Fruit fly (Drosophila melanogaster) whole organism, pupa: Measurements from ENCODE around the gene mRpL22.
A peak's percentile ranks its signal among the peaks of the same experiment; 100 is the strongest.

Experiments used
- CG10348 ChIP-seq: fragments of 200-800 bp; sonication (Bioruptor generic); IDR thresholded peaks from 2 replicates; pipeline ENCODE4 v1.3.6; 2022; ENCODE audit warnings: missing biosample characterization, missing genetic modification characterization
- CG12605 ChIP-seq: fragments of 200-800 bp; sonication (Bioruptor generic); IDR thresholded peaks from 2 replicates; pipeline ENCODE4 v1.3.6; 2022; ENCODE audit warnings: missing biosample characterization, missing genetic modification characterization
- CG13204 ChIP-seq: fragments of 200-800 bp; sonication (Bioruptor generic); optimal IDR thresholded peaks from 2 replicates; lab custom pipeline; 2018; ENCODE audit warnings: missing biosample characterization, mild to moderate bottlenecking, missing genetic modification characterization, moderate library complexity
- CG14655 ChIP-seq: fragments of 200-800 bp; sonication (Bioruptor generic); optimal IDR thresholded peaks from 3 replicates; lab custom pipeline; 2017; ENCODE audit warnings: mild to moderate bottlenecking, missing biosample characterization, missing genetic modification reagents, missing genetic modification characterization
- CG15710 ChIP-seq: fragments of 200-800 bp; sonication (Bioruptor generic); optimal IDR thresholded peaks from 2 replicates; lab custom pipeline; 2018; ENCODE audit warnings: missing biosample characterization, mild to moderate bottlenecking, missing genetic modification characterization, moderate library complexity
- CG17806 ChIP-seq: fragments of 200-800 bp; sonication (Bioruptor generic); optimal IDR thresholded peaks from 2 replicates; lab custom pipeline; 2018; ENCODE audit warnings: missing biosample characterization, mild to moderate bottlenecking, missing genetic modification characterization, moderate library complexity
- CG32121 ChIP-seq: fragments of 200-800 bp; sonication (Bioruptor generic); IDR thresholded peaks from 2 replicates; pipeline ENCODE4 v1.3.6; 2022; ENCODE audit warnings: missing biosample characterization, missing genetic modification characterization
- CG34367 ChIP-seq: fragments of 200-800 bp; sonication (Bioruptor generic); optimal IDR thresholded peaks from 2 replicates; lab custom pipeline; 2018; ENCODE audit warnings: missing biosample characterization, mild to moderate bottlenecking, missing genetic modification characterization
- CG4496 ChIP-seq: fragments of 200-800 bp; sonication (Bioruptor generic); IDR thresholded peaks from 3 replicates; pipeline ENCODE4 v1.3.6; 2022; ENCODE audit warnings: missing biosample characterization, missing genetic modification characterization
- CG8159 ChIP-seq: fragments of 200-800 bp; sonication (Bioruptor generic); optimal IDR thresholded peaks from 3 replicates; lab custom pipeline; 2018; ENCODE audit warnings: missing biosample characterization, mild to moderate bottlenecking, missing genetic modification characterization, moderate library complexity
- CG8301 ChIP-seq: fragments of 200-800 bp; sonication (Bioruptor generic); optimal IDR thresholded peaks from 2 replicates; lab custom pipeline; 2018; ENCODE audit warnings: missing biosample characterization, mild to moderate bottlenecking, missing genetic modification characterization
- CG9948 ChIP-seq: fragments of 200-800 bp; sonication (Bioruptor generic); optimal IDR thresholded peaks from 2 replicates; lab custom pipeline; 2018; ENCODE audit warnings: missing biosample characterization, mild to moderate bottlenecking, missing genetic modification characterization, moderate library complexity
- D1 ChIP-seq: fragments of 200-800 bp; sonication (Bioruptor generic); optimal IDR thresholded peaks from 2 replicates; lab custom pipeline; 2018; ENCODE audit warnings: missing biosample characterization, mild to moderate bottlenecking, missing genetic modification characterization, moderate library complexity
- EcR ChIP-seq: fragments of 200-800 bp; sonication (Bioruptor generic); optimal IDR thresholded peaks from 3 replicates; lab custom pipeline; 2019; ENCODE audit warnings: missing biosample characterization, missing genetic modification characterization, mild to moderate bottlenecking, moderate library complexity, missing genetic modification reagents
- Ets98B ChIP-seq: fragments of 200-800 bp; sonication (Bioruptor generic); IDR thresholded peaks from 2 replicates; pipeline ENCODE4 v1.3.6; 2022; ENCODE audit warnings: missing biosample characterization, missing genetic modification characterization
- Pif1A ChIP-seq: fragments of 200-800 bp; sonication (Bioruptor generic); optimal IDR thresholded peaks from 3 replicates; lab custom pipeline; 2016; ENCODE audit warnings: missing biosample characterization, missing genetic modification characterization
- Pif1B ChIP-seq: fragments of 200-800 bp; sonication (Bioruptor generic); optimal IDR thresholded peaks from 3 replicates; lab custom pipeline; 2016; ENCODE audit warnings: missing biosample characterization, missing genetic modification characterization
- Snoo ChIP-seq: fragments of 200-800 bp; sonication (Bioruptor generic); optimal IDR thresholded peaks from 3 replicates; lab custom pipeline; 2017; ENCODE audit warnings: missing biosample characterization, mild to moderate bottlenecking, missing genetic modification characterization, inconsistent platforms
- fd96Ca ChIP-seq: fragments of 200-800 bp; sonication (Bioruptor generic); IDR thresholded peaks from 3 replicates; pipeline ENCODE4 v1.3.6; 2022; ENCODE audit warnings: missing biosample characterization, missing genetic modification characterization
- gl ChIP-seq: fragments of 200-800 bp; sonication (Bioruptor generic); optimal IDR thresholded peaks from 2 replicates; lab custom pipeline; 2018; ENCODE audit warnings: missing biosample characterization, mild to moderate bottlenecking, missing genetic modification characterization
- rn ChIP-seq: fragments of 200-800 bp; sonication (Bioruptor generic); IDR thresholded peaks from 2 replicates; pipeline ENCODE4 v1.3.6; 2022; ENCODE audit warnings: missing biosample characterization, missing genetic modification characterization

The mRpL22 gene

dm6 chrX:16783141-16783715 is 505 bp upstream of the mRpL22 start, which contains the start of gene if:
if (minus strand) TSS chrX:16783434.
- TF ChIP-seq CG12605 (GFP tag; lab: Robert Waterston, UW), result peak; percentile 22; the same call in 1 of the 2 replicates
- TF ChIP-seq CG14655 (GFP tag; lab: Kevin White, UChicago), result no peak
- TF ChIP-seq CG8159 (tag; lab: Kevin White, UChicago), result no peak
- no peak for TF ChIP-seq Ets98B (GFP tag; lab: Robert Waterston, UW)

- TF ChIP-seq CG34367 (tag; lab: Kevin White, UChicago) (no peak), fd96Ca (no peak), CG15710 (tag; lab: Kevin White, UChicago) (no peak), Pif1A (no peak), CG4496 (GFP tag; lab: Robert Waterston, UW) (no peak), CG32121 (GFP tag; lab: Robert Waterston, UW) (no peak), D1 (tag; lab: Kevin White, UChicago) (no peak), EcR (no peak), Pif1B (no peak), Snoo (no peak), CG14655 (GFP tag; lab: Kevin White, UChicago) (no peak)
Measured at dm6 chrX:16786860-16787415, 3.2 kb downstream of the mRpL22 start, which contains the start of the genes CG9609 and Sap30. CG9609 (minus strand) TSS chrX:16787008. Sap30 (plus strand) TSS chrX:16787283.

DNA sequence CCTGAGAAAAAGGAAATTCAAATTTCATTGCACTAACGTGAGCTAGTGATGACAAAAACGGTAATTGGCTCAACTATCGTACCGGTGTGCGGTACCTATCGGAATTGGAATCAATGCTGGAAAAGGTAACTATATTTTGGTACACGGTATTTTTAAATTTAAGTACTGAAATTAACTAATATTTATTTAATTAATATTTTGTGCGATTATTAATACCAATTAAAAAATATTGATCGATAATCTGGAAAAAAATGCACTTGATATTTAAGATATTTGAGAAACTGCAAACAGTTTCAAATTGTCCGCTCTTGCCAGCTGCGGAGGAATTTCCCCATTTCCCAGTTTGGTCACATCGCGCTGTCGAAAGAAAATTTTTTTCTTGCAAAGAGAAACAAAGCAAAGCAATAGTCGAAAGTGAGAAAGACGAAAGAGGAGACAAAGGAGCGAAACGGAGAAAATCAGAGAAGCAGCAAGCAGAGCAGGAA is 3.7 kb downstream of the mRpL22 start:
- TF ChIP-seq Pif1B, result no peak
- no peak for TF ChIP-seq EcR
- 0 out of 2 replicates have a peak, but pooled peaks have one; percentile 5 for TF ChIP-seq Ets98B (GFP tag; lab: Robert Waterston, UW)
- TF ChIP-seq fd96Ca, result no peak
- TF ChIP-seq CG8159 (tag; lab: Kevin White, UChicago), result no peak
- TF ChIP-seq CG12605 (GFP tag; lab: Robert Waterston, UW), result 0 out of 2 replicates have a peak, but pooled peaks have one; percentile 11
- TF ChIP-seq CG8301 (tag; lab: Kevin White, UChicago), result no peak
- TF ChIP-seq CG34367 (tag; lab: Kevin White, UChicago), result no peak
- TF ChIP-seq CG15710 (tag; lab: Kevin White, UChicago), result no peak
- TF ChIP-seq CG4496 (GFP tag; lab: Robert Waterston, UW), result peak; percentile 28; the same call in 2 of the 3 replicates
- TF ChIP-seq CG13204 (GFP tag; lab: Kevin White, UChicago), result no peak
- no peak for TF ChIP-seq rn (GFP tag; lab: Robert Waterston, UW)
- no peak for TF ChIP-seq CG17806 (tag; lab: Kevin White, UChicago)
- TF ChIP-seq CG14655 (GFP tag; lab: Kevin White, UChicago), result no peak
- TF ChIP-seq CG10348 (GFP tag; lab: Robert Waterston, UW), result no peak
- no peak for TF ChIP-seq gl (tag; lab: Kevin White, UChicago)
- no peak for TF ChIP-seq Pif1A
- no peak for TF ChIP-seq D1 (tag; lab: Kevin White, UChicago)
- no peak for TF ChIP-seq Snoo
- TF ChIP-seq CG9948 (tag; lab: Kevin White, UChicago), result no peak
- no peak for TF ChIP-seq CG32121 (GFP tag; lab: Robert Waterston, UW)

DNA sequence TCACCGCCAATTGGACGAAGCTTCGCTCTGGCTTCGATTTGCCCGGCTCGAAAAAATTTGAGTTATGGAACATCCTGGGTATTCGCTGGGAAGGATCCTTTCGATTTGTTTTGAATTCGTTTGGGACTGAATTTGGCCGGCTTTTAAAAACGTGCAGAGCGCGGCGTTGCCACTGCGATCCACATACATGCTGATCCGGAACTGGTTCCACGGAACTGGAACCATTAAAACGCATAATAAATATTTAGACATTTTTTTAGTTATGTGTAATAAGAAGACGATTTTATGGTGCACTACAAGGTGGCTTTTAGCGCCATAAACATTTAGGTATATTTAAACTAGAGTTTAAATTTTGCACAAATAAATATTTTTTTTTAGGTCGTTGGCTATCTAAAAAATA is 7.3 kb downstream of the mRpL22 start, which contains the start of gene Rrp45:
Gene Rrp45 (minus strand): TSS at position 209 of the 400 bp plus-strand sequence.
- TF ChIP-seq Pif1B (no peak), Snoo (no peak), CG8301 (tag; lab: Kevin White, UChicago) (no peak), CG4496 (GFP tag; lab: Robert Waterston, UW) (no peak), Ets98B (GFP tag; lab: Robert Waterston, UW) (no peak), CG9948 (tag; lab: Kevin White, UChicago) (no peak), CG10348 (GFP tag; lab: Robert Waterston, UW) (no peak), CG17806 (tag; lab: Kevin White, UChicago) (no peak), fd96Ca (no peak), CG13204 (GFP tag; lab: Kevin White, UChicago) (no peak), CG8159 (tag; lab: Kevin White, UChicago) (no peak), Pif1A (no peak), CG14655 (GFP tag; lab: Kevin White, UChicago) (no peak), D1 (tag; lab: Kevin White, UChicago) (no peak), gl (tag; lab: Kevin White, UChicago) (no peak), CG12605 (GFP tag; lab: Robert Waterston, UW) (no peak), CG34367 (tag; lab: Kevin White, UChicago) (no peak), EcR (no peak)
- TF ChIP-seq, all 21 proteins: peak for 0

- TF ChIP-seq Snoo (no peak), D1 (tag; lab: Kevin White, UChicago) (no peak), CG32121 (GFP tag; lab: Robert Waterston, UW) (no peak), CG15710 (tag; lab: Kevin White, UChicago) (no peak), CG13204 (GFP tag; lab: Kevin White, UChicago) (no peak), CG8159 (tag; lab: Kevin White, UChicago) (no peak), Pif1B (no peak), CG12605 (GFP tag; lab: Robert Waterston, UW) (no peak), CG8301 (tag; lab: Kevin White, UChicago) (no peak), CG34367 (tag; lab: Kevin White, UChicago) (no peak), rn (GFP tag; lab: Robert Waterston, UW) (no peak), gl (tag; lab: Kevin White, UChicago) (no peak), CG14655 (GFP tag; lab: Kevin White, UChicago) (no peak), CG9948 (tag; lab: Kevin White, UChicago) (no peak), Ets98B (GFP tag; lab: Robert Waterston, UW) (no peak), CG4496 (GFP tag; lab: Robert Waterston, UW) (no peak), CG17806 (tag; lab: Kevin White, UChicago) (no peak), CG10348 (GFP tag; lab: Robert Waterston, UW) (no peak), EcR (no peak)
Measured at dm6 chrX:16791920-16792829, 8.4 kb downstream of the mRpL22 start, which contains the start of gene CG4768. CG4768 (plus strand) TSS chrX:16792119.
